Worm (Caenorhabditis elegans) whole organism, mixed stage, embryonic: ENCODE measurements around the gene C08B6.8.
A peak's percentile ranks its signal among the peaks of the same experiment; 100 is the strongest.

Experiments used
- M03D4.4 ChIP-seq: sonication (generic microtip); optimal IDR thresholded peaks from 2 replicates; lab custom pipeline; 2017; ENCODE audit warnings: mild to moderate bottlenecking, missing genetic modification characterization, missing compliant biosample characterization
- bed-3 ChIP-seq: fragments of 200-800 bp; sonication (Bioruptor generic); optimal IDR thresholded peaks from 3 replicates; lab custom pipeline; 2018; ENCODE audit warnings: mild to moderate bottlenecking, missing genetic modification characterization, moderate library complexity, missing compliant biosample characterization
- ceh-39 ChIP-seq: fragments of 150-350 bp; optimal IDR thresholded peaks from 2 replicates; lab custom pipeline; 2014; ENCODE audit warnings: missing biosample characterization, missing genetic modification characterization
- ceh-43 ChIP-seq: fragments of 200-800 bp; sonication (Bioruptor generic); optimal IDR thresholded peaks from 2 replicates; lab custom pipeline; 2018; ENCODE audit warnings: mild to moderate bottlenecking, missing genetic modification characterization, moderate library complexity, missing compliant biosample characterization
- ceh-83 ChIP-seq: fragments of 200-800 bp; sonication (Bioruptor generic); optimal IDR thresholded peaks from 2 replicates; lab custom pipeline; 2018; ENCODE audit warnings: mild to moderate bottlenecking, missing genetic modification characterization, missing compliant biosample characterization
- cnd-1 ChIP-seq: fragments of 200-800 bp; sonication (Bioruptor generic); optimal IDR thresholded peaks from 2 replicates; lab custom pipeline; 2018; ENCODE audit warnings: mild to moderate bottlenecking, missing genetic modification characterization, missing compliant biosample characterization
- drap-1 ChIP-seq: fragments of 200-800 bp; sonication (Bioruptor generic); optimal IDR thresholded peaks from 3 replicates; lab custom pipeline; 2018; ENCODE audit warnings: mild to moderate bottlenecking, missing genetic modification characterization, missing compliant biosample characterization
- elt-1 ChIP-seq: sonication (generic microtip); optimal IDR thresholded peaks from 2 replicates; lab custom pipeline; 2017; ENCODE audit warnings: missing genetic modification characterization, mild to moderate bottlenecking, missing compliant biosample characterization, antibody characterized with exemption, moderate library complexity, borderline replicate concordance; ENCODE audit not compliant: insufficient read depth
- elt-3 ChIP-seq: fragments of 150-350 bp; optimal IDR thresholded peaks from 2 replicates; lab custom pipeline; 2014; ENCODE audit warnings: missing biosample characterization, missing genetic modification characterization
- flh-1 ChIP-seq: fragments of 200-800 bp; sonication (Bioruptor generic); optimal IDR thresholded peaks from 2 replicates; lab custom pipeline; 2018; ENCODE audit warnings: mild to moderate bottlenecking, missing genetic modification characterization, moderate library complexity, missing compliant biosample characterization
- ham-2 ChIP-seq: fragments of 200-800 bp; sonication (Bioruptor generic); optimal IDR thresholded peaks from 2 replicates; lab custom pipeline; 2018; ENCODE audit warnings: mild to moderate bottlenecking, missing genetic modification characterization, missing compliant biosample characterization
- hlh-1 ChIP-seq: fragments of 150-350 bp; optimal IDR thresholded peaks from 2 replicates; lab custom pipeline; 2014; ENCODE audit warnings: missing biosample characterization, missing genetic modification reagents, missing genetic modification characterization
- lin-13 ChIP-seq: fragments of 150-350 bp; optimal IDR thresholded peaks from 2 replicates; lab custom pipeline; 2014; ENCODE audit warnings: missing biosample characterization, missing genetic modification characterization
- lin-32 ChIP-seq: fragments of 200-800 bp; sonication (Bioruptor generic); optimal IDR thresholded peaks from 2 replicates; lab custom pipeline; 2018; ENCODE audit warnings: mild to moderate bottlenecking, missing genetic modification characterization, missing compliant biosample characterization
- lsy-2 ChIP-seq: fragments of 150-350 bp; optimal IDR thresholded peaks from 2 replicates; lab custom pipeline; 2014; ENCODE audit warnings: missing biosample characterization, missing genetic modification characterization
- mab-5 ChIP-seq: fragments of 150-350 bp; optimal IDR thresholded peaks from 2 replicates; lab custom pipeline; 2014; ENCODE audit warnings: missing biosample characterization, missing genetic modification characterization
- nhr-12 ChIP-seq: fragments of 150-350 bp; optimal IDR thresholded peaks from 2 replicates; lab custom pipeline; 2014; ENCODE audit warnings: missing biosample characterization, missing genetic modification characterization
- nhr-2 ChIP-seq: fragments of 150-350 bp; optimal IDR thresholded peaks from 2 replicates; lab custom pipeline; 2014; ENCODE audit warnings: missing biosample characterization, missing genetic modification characterization
- nhr-237 ChIP-seq: fragments of 150-350 bp; optimal IDR thresholded peaks from 2 replicates; lab custom pipeline; 2014; ENCODE audit warnings: missing biosample characterization, missing genetic modification characterization
- nhr-28 ChIP-seq: fragments of 150-350 bp; optimal IDR thresholded peaks from 2 replicates; lab custom pipeline; 2014; ENCODE audit warnings: missing biosample characterization, missing genetic modification characterization
- pha-4 ChIP-seq: fragments of 150-350 bp; optimal IDR thresholded peaks from 2 replicates; lab custom pipeline; 2018; ENCODE audit warnings: missing biosample characterization, missing genetic modification reagents, missing genetic modification characterization
- sem-2 ChIP-seq: fragments of 200-800 bp; sonication (Bioruptor generic); optimal IDR thresholded peaks from 2 replicates; lab custom pipeline; 2018; ENCODE audit warnings: mild to moderate bottlenecking, missing genetic modification characterization, missing compliant biosample characterization
- snpc-4 ChIP-seq: fragments of 150-350 bp; optimal IDR thresholded peaks from 2 replicates; lab custom pipeline; 2014; ENCODE audit warnings: missing biosample characterization, missing genetic modification characterization
- tbx-8 ChIP-seq: fragments of 200-800 bp; sonication (Bioruptor generic); optimal IDR thresholded peaks from 2 replicates; lab custom pipeline; 2018; ENCODE audit warnings: mild to moderate bottlenecking, missing genetic modification characterization, moderate library complexity, missing compliant biosample characterization
- unc-120 ChIP-seq: sonication (generic microtip); optimal IDR thresholded peaks from 2 replicates; lab custom pipeline; 2017; ENCODE audit warnings: missing genetic modification characterization, missing compliant biosample characterization; ENCODE audit not compliant: poor library complexity, severe bottlenecking
- unc-39 ChIP-seq: fragments of 150-350 bp; optimal IDR thresholded peaks from 2 replicates; lab custom pipeline; 2014; ENCODE audit warnings: missing biosample characterization, missing genetic modification characterization
- unc-62 ChIP-seq: fragments of 150-350 bp; optimal IDR thresholded peaks from 2 replicates; lab custom pipeline; 2014; ENCODE audit warnings: missing biosample characterization, missing genetic modification reagents, missing genetic modification characterization
- zip-8 ChIP-seq: fragments of 150-350 bp; optimal IDR thresholded peaks from 2 replicates; lab custom pipeline; 2014; ENCODE audit warnings: missing biosample characterization, missing genetic modification characterization
- ztf-11 ChIP-seq: fragments of 150-350 bp; optimal IDR thresholded peaks from 2 replicates; lab custom pipeline; 2014; ENCODE audit warnings: missing biosample characterization, missing genetic modification characterization

C08B6.8 gene

ce11 chrV:10122670-10123069 lies 11.8 kb upstream of the C08B6.8 start, which contains the start of gene srxa-19:
TSS of gene srxa-19 (minus strand) at chrV:10122770.
- TF ChIP-seq tbx-8 (no peak), flh-1 (GFP tag; lab: Kevin White, UChicago) (no peak), sem-2 (GFP tag; lab: Kevin White, UChicago) (no peak), nhr-237 (no peak)

- TF ChIP-seq cnd-1 (tag; lab: Kevin White, UChicago) (no peak), M03D4.4 (no peak), nhr-12 (tag; lab: Kevin White, UChicago) (no peak), unc-120 (tag; lab: Kevin White, UChicago) (no peak), bed-3 (no peak), unc-62 (GFP tag; lab: Kevin White, UChicago) (no peak), lin-13 (no peak), snpc-4 (tag; lab: Kevin White, UChicago) (no peak)
Measured at ce11 chrV:10123324-10123723, 11.1 kb upstream of the C08B6.8 start, which contains the start of gene C08B6.6. TSS of gene C08B6.6 (plus strand) at chrV:10123624.

- TF ChIP-seq lsy-2 (tag; lab: Kevin White, UChicago) (no peak), zip-8 (tag; lab: Kevin White, UChicago) (no peak)
Measured at ce11 chrV:10124799-10125548, 9.5 kb upstream of the C08B6.8 start, which contains the start of gene C08B6.10. TSS of gene C08B6.10 (plus strand) at chrV:10125498.

DNA sequence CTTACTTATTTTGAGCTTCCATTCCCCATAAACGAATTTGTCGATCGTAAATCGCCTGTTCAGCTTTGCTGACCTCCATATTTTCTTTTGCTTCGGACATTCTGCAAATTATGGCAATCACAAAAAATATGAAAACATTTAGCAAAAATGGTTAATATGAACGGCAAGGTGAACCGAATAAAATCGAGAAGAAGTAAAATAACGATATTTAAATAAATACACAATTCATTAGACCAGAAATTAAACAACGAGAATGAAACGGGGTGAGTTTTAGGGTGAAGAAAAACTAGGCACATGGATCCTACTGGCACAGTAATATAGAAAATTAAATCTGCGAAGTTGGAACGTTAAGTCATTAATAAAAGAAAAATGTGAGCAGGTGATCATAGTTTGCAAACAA lies 4.2 kb upstream of the C08B6.8 start, which contains the start of gene aos-1:
TSS of gene aos-1 (minus strand) at position 101 of the 400 bp plus-strand sequence.
- TF ChIP-seq ceh-43 (no peak), unc-120 (tag; lab: Kevin White, UChicago) (no peak), unc-62 (GFP tag; lab: Kevin White, UChicago) (no peak), elt-1 (tag; lab: Kevin White, UChicago) (no peak), bed-3 (no peak), pha-4 (tag; lab: Kevin White, UChicago) (no peak), snpc-4 (tag; lab: Kevin White, UChicago) (no peak), cnd-1 (tag; lab: Kevin White, UChicago) (no peak), nhr-12 (tag; lab: Kevin White, UChicago) (no peak), lin-13 (no peak)

DNA sequence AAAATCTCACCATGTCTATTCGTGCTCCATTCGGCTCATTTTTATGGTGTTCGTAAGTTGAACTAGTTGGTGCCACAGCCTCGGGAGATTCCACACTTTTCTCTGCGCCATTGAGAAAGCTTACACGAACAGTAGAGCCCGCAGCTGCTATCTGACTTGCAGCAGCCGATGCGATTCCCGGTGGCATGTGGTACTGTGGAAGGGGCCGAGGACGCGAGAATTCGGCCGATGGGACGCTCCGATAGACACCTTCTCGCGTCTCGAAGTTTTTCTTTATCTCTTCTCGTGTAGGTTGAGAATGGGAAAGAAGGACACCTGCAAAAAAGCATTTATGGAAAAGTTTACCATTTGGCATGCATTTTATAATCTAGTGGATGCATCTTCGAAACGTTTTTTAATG lies 1.2 kb upstream of the C08B6.8 start:
- no peak for TF ChIP-seq hlh-1 (tag; lab: Kevin White, UChicago)
- no peak for TF ChIP-seq lin-32
- no peak for TF ChIP-seq zip-8 (tag; lab: Kevin White, UChicago)
- TF ChIP-seq bed-3 = no peak
- no peak for TF ChIP-seq ceh-43
- no peak for TF ChIP-seq mab-5 (tag; lab: Kevin White, UChicago)
- TF ChIP-seq drap-1 (GFP tag; lab: Kevin White, UChicago) = no peak
- TF ChIP-seq elt-3 = no peak
- no peak for TF ChIP-seq ham-2
- no peak for TF ChIP-seq unc-39 (tag; lab: Kevin White, UChicago)
- TF ChIP-seq ceh-39 = no peak
- no peak for TF ChIP-seq ceh-83 (GFP tag; lab: Kevin White, UChicago)
- TF ChIP-seq nhr-2 (tag; lab: Kevin White, UChicago) = no peak
- no peak for TF ChIP-seq snpc-4 (tag; lab: Kevin White, UChicago)
- TF ChIP-seq sem-2 (GFP tag; lab: Kevin White, UChicago) = no peak
- TF ChIP-seq nhr-237 = no peak
- no peak for TF ChIP-seq ztf-11

- TF ChIP-seq hlh-1 (tag; lab: Kevin White, UChicago) = peak; percentile 27
- TF ChIP-seq nhr-12 (tag; lab: Kevin White, UChicago) = no peak
- no peak for TF ChIP-seq ceh-83 (GFP tag; lab: Kevin White, UChicago)
- no peak for TF ChIP-seq nhr-28
- no peak for TF ChIP-seq tbx-8
- TF ChIP-seq, all 35 proteins: peak for 1
Measured at ce11 chrV:10145653-10146052, 11.2 kb downstream of the C08B6.8 start, which contains the start of gene C51E3.9. TSS of gene C51E3.9 (plus strand) at chrV:10145953.
